Worm (Caenorhabditis elegans): Measurements from ENCODE around the gene C16D9.3.
A peak's percentile ranks its signal among the peaks of the same experiment; 100 is the strongest.

The C16D9.3 gene

DNA sequence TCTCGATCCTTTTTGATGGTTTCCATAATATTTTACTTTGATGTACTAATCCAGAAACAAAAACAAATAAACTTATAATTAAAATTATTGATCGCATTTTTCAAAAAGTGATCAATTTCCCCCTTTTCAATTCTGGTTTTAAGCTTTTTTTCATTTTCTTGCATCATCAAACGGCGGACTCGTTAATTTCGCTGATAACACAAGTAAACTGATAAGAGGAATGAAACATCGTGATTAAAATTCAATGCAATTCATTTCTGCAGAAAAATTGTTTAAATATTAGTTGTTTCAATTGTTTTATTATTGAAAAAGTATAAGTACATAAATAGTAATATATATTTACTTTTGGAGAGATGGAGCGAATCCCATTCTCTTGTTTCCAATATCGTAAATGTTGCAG is 27.4 kb upstream of the C16D9.3 start (continued):
- TF ChIP-seq F57C9.4 (tag; optimal IDR thresholded peaks at IDR 0.05) (no peak), sdz-38 (tag; optimal IDR thresholded peaks at IDR 0.05) (no peak), fkh-3 (tag; optimal IDR thresholded peaks at IDR 0.05) (no peak), Y56A3A.18 (GFP tag; IDR thresholded peaks at IDR 0.05) (no peak), F10E7.11 (tag; optimal IDR thresholded peaks at IDR 0.05) (no peak), C06A6.2 (GFP tag; conservative IDR thresholded peaks at IDR 0.05) (no peak), hlh-12 (tag; optimal IDR thresholded peaks at IDR 0.05) (no peak), F37B4.10 (GFP tag; IDR thresholded peaks at IDR 0.05) (no peak), atf-7 (tag; optimal IDR thresholded peaks at IDR 0.05) (no peak), lsy-27 (tag; optimal IDR thresholded peaks at IDR 0.05; ENCODE audit: borderline replicate concordance, insufficient read depth) (no peak), aptf-2 (GFP tag; conservative IDR thresholded peaks at IDR 0.05) (no peak), F55B11.4 (tag; optimal IDR thresholded peaks at IDR 0.05; ENCODE audit: borderline replicate concordance, insufficient read depth) (no peak), ceh-79 (tag; optimal IDR thresholded peaks at IDR 0.05) (no peak), ceh-91 (GFP tag; IDR thresholded peaks at IDR 0.05) (no peak), K12H6.12 (tag; optimal IDR thresholded peaks at IDR 0.05) (no peak), dpff-1 (tag; optimal IDR thresholded peaks at IDR 0.05) (no peak), F52B5.7 (tag; optimal IDR thresholded peaks at IDR 0.05) (no peak), rcor-1 (GFP tag; IDR thresholded peaks at IDR 0.05) (no peak), nfyb-1 (GFP tag; IDR thresholded peaks at IDR 0.05) (0 out of 2 replicates have a peak, but pooled peaks have one; percentile 24), rpc-1 (optimal IDR thresholded peaks at IDR 0.05) (no peak), rpc-1 (tag; optimal IDR thresholded peaks at IDR 0.05) (no peak), nhr-27 (tag; optimal IDR thresholded peaks at IDR 0.05) (no peak), die-1 (tag; optimal IDR thresholded peaks at IDR 0.05) (no peak), madf-10 (tag; optimal IDR thresholded peaks at IDR 0.05) (no peak), lir-1 (GFP tag; conservative IDR thresholded peaks at IDR 0.05) (no peak), F33H1.4 (GFP tag; IDR thresholded peaks at IDR 0.05) (no peak), efl-1 (GFP tag; optimal IDR thresholded peaks at IDR 0.05) (no peak), snpc-1.1 (tag; optimal IDR thresholded peaks at IDR 0.05; ENCODE audit: insufficient read depth) (no peak), hlh-26 (GFP tag; conservative IDR thresholded peaks at IDR 0.05) (no peak), F57A8.1 (GFP tag; optimal IDR thresholded peaks at IDR 0.05) (no peak), cebp-1 (GFP tag; IDR thresholded peaks at IDR 0.05) (no peak), cebp-1 (tag; optimal IDR thresholded peaks at IDR 0.05) (no peak), Y67H2A.10 (GFP tag; conservative IDR thresholded peaks at IDR 0.05) (no peak), chd-7 (tag; optimal IDR thresholded peaks at IDR 0.05) (no peak), egl-18 (GFP tag; IDR thresholded peaks at IDR 0.05) (no peak)

- no peak for TF ChIP-seq nhr-27 (tag; optimal IDR thresholded peaks at IDR 0.05)
- TF ChIP-seq mel-28 (tag; optimal IDR thresholded peaks at IDR 0.05; ENCODE audit: borderline replicate concordance) = no peak
- TF ChIP-seq fkh-3 (tag; optimal IDR thresholded peaks at IDR 0.05) = no peak
- no peak for TF ChIP-seq him-1 (tag; optimal IDR thresholded peaks at IDR 0.05)
- TF ChIP-seq mes-4 (tag; optimal IDR thresholded peaks at IDR 0.05) = no peak
- TF ChIP-seq Y56A3A.18 (GFP tag; IDR thresholded peaks at IDR 0.05) = no peak
- no peak for TF ChIP-seq nfyb-1 (GFP tag; IDR thresholded peaks at IDR 0.05)
- no peak for TF ChIP-seq chd-7 (tag; optimal IDR thresholded peaks at IDR 0.05)
- no peak for TF ChIP-seq ceh-100 (GFP tag; IDR thresholded peaks at IDR 0.05)
- no peak for TF ChIP-seq tbp1 (GFP tag; optimal IDR thresholded peaks at IDR 0.05)
- no peak for TF ChIP-seq nfya-2 (GFP tag; IDR thresholded peaks at IDR 0.05)
- TF ChIP-seq nhr-90 (tag; optimal IDR thresholded peaks at IDR 0.05) = no peak
- TF ChIP-seq D2030.7 (GFP tag; IDR thresholded peaks at IDR 0.05) = no peak
- no peak for TF ChIP-seq ztf-28 (GFP tag; IDR thresholded peaks at IDR 0.05)
- no peak for TF ChIP-seq F57C9.4 (tag; optimal IDR thresholded peaks at IDR 0.05)
- TF ChIP-seq ZK185.1 (tag; optimal IDR thresholded peaks at IDR 0.05; ENCODE audit: poor library complexity, severe bottlenecking) = no peak
- no peak for TF ChIP-seq tlf-1 (GFP tag; optimal IDR thresholded peaks at IDR 0.05)
- TF ChIP-seq rpc-1 (optimal IDR thresholded peaks at IDR 0.05) = no peak
- TF ChIP-seq rpc-1 (tag; optimal IDR thresholded peaks at IDR 0.05) = no peak
- no peak for TF ChIP-seq mcd-1 (GFP tag; IDR thresholded peaks at IDR 0.05)
- TF ChIP-seq B0035.1 (tag; optimal IDR thresholded peaks at IDR 0.05) = no peak
Measured at ce11 chrV:8266232-8266631, 26.4 kb upstream of the C16D9.3 start, which contains the start of gene F21F8.5. TSS of gene F21F8.5 (minus strand) at chrV:8266332.

Data from whole organism, young adult.